Fruit fly (Drosophila melanogaster) whole organism, wandering third instar larva: ENCODE results near the gene FASN2.

Experiments
- Abd-B ChIP-seq: fragments of >200 bp; optimal IDR thresholded peaks from 2 replicates; lab custom pipeline; 2017; ENCODE audit warnings: missing biosample characterization, missing genetic modification characterization
- CG32264 ChIP-seq: fragments of 200-800 bp; sonication (Bioruptor generic); optimal IDR thresholded peaks from 2 replicates; lab custom pipeline; 2016; ENCODE audit warnings: missing biosample characterization, missing genetic modification characterization
- CrebA ChIP-seq: fragments of 200-800 bp; sonication (Bioruptor generic); optimal IDR thresholded peaks from 2 replicates; lab custom pipeline; 2016; ENCODE audit warnings: missing biosample characterization, mild to moderate bottlenecking, missing genetic modification characterization, borderline replicate concordance
- Dif ChIP-seq: fragments of 200-275, 200-300 bp; sonication (Bioruptor generic); optimal IDR thresholded peaks from 2 replicates; lab custom pipeline; 2018; ENCODE audit warnings: missing biosample characterization, missing genetic modification characterization; ENCODE audit not compliant: partially characterized antibody
- Hr78 ChIP-seq: fragments of >200 bp; optimal IDR thresholded peaks from 2 replicates; lab custom pipeline; 2017; ENCODE audit warnings: missing biosample characterization, missing genetic modification characterization
- Myc ChIP-seq: fragments of >200 bp; optimal IDR thresholded peaks from 2 replicates; lab custom pipeline; 2017
- br ChIP-seq: fragments of 200-800 bp; sonication (Bioruptor generic); optimal IDR thresholded peaks from 2 replicates; lab custom pipeline; 2016; ENCODE audit warnings: missing biosample characterization, missing genetic modification characterization
- ey ChIP-seq: fragments of 200-800 bp; sonication (Bioruptor generic); optimal IDR thresholded peaks from 2 replicates; lab custom pipeline; 2016; ENCODE audit warnings: missing biosample characterization, missing genetic modification characterization
- fru ChIP-seq: fragments of 200-800 bp; sonication (Bioruptor generic); optimal IDR thresholded peaks from 3 replicates; lab custom pipeline; 2016; ENCODE audit warnings: missing biosample characterization, mild to moderate bottlenecking, missing genetic modification characterization
- jim ChIP-seq: fragments of 175-275, 200-325 bp; sonication (Bioruptor generic); optimal IDR thresholded peaks from 2 replicates; lab custom pipeline; 2016; ENCODE audit warnings: missing biosample characterization, mild to moderate bottlenecking, missing genetic modification characterization
- psq ChIP-seq: fragments of 200-800 bp; sonication (Bioruptor generic); optimal IDR thresholded peaks from 3 replicates; lab custom pipeline; 2017; ENCODE audit warnings: missing biosample characterization, mild to moderate bottlenecking, missing genetic modification characterization, moderate library complexity
- sv ChIP-seq: fragments of 200-800 bp; sonication (Bioruptor generic); optimal IDR thresholded peaks from 3 replicates; lab custom pipeline; 2016; ENCODE audit warnings: missing biosample characterization, missing genetic modification characterization
- usp ChIP-seq: fragments of >200 bp; optimal IDR thresholded peaks from 2 replicates; lab custom pipeline; 2017; ENCODE audit warnings: missing biosample characterization, missing genetic modification characterization

- TF ChIP-seq CG32264 (GFP tag; lab: Kevin White, UChicago) (no peak), Dif (GFP tag; lab: Kevin White, UChicago) (no peak), Myc (lab: Kevin White, UChicago) (no peak), psq (GFP tag; lab: Kevin White, UChicago) (no peak), usp (GFP tag; lab: Kevin White, UChicago) (no peak), ey (GFP tag; lab: Kevin White, UChicago) (no peak), CrebA (no peak), Hr78 (no peak), jim (GFP tag; lab: Kevin White, UChicago) (no peak), fru (no peak), br (GFP tag; lab: Kevin White, UChicago) (no peak), Abd-B (GFP tag; lab: Kevin White, UChicago) (no peak), sv (GFP tag; lab: Kevin White, UChicago) (no peak)
Observed at dm6 chr2L:3030350-3030749, 13.4 kb upstream of the FASN2 start, which contains the start of gene GABPI.
